Fruit fly (Drosophila melanogaster) whole organism, embryonic: ENCODE data around the gene dgt6.
A peak's percentile ranks its signal among the peaks of the same experiment; 100 is the strongest.

Source experiments
- BEAF-32 ChIP-seq: fragments of 200-800 bp; sonication (Bioruptor generic); optimal IDR thresholded peaks from 3 replicates; lab custom pipeline; 2017; ENCODE audit warnings: missing biosample characterization, missing genetic modification characterization, mild to moderate bottlenecking, moderate library complexity, missing genetic modification reagents
- C15 ChIP-seq: fragments of 200-800 bp; sonication (Bioruptor generic); IDR thresholded peaks from 3 replicates; pipeline ENCODE4 v1.3.6; 2022; ENCODE audit warnings: missing biosample characterization, missing genetic modification characterization
- CG11696 ChIP-seq: fragments of 200-800 bp; sonication (Bioruptor generic); IDR thresholded peaks from 2 replicates; pipeline ENCODE4 v1.3.6; 2022; ENCODE audit warnings: missing biosample characterization, missing genetic modification characterization
- CG12391 ChIP-seq: fragments of 200-800 bp; sonication (Bioruptor generic); optimal IDR thresholded peaks from 3 replicates; lab custom pipeline; 2018; ENCODE audit warnings: missing biosample characterization, mild to moderate bottlenecking, missing genetic modification characterization, moderate library complexity
- CG12744 ChIP-seq: fragments of 200-800 bp; sonication (Bioruptor generic); optimal IDR thresholded peaks from 2 replicates; lab custom pipeline; 2016; ENCODE audit warnings: missing biosample characterization, missing genetic modification characterization
- CG15011 ChIP-seq: fragments of 200-800 bp; sonication (Bioruptor generic); optimal IDR thresholded peaks from 3 replicates; lab custom pipeline; 2018; ENCODE audit warnings: missing biosample characterization, mild to moderate bottlenecking, missing genetic modification characterization
- CG17328 ChIP-seq: fragments of 200-800 bp; sonication (Bioruptor generic); IDR thresholded peaks from 2 replicates; pipeline ENCODE4 v1.3.6; 2022; ENCODE audit warnings: missing biosample characterization, missing genetic modification characterization
- CG32767 ChIP-seq: fragments of 200-800 bp; sonication (Bioruptor generic); IDR thresholded peaks from 2 replicates; pipeline ENCODE4 v1.3.6; 2022; ENCODE audit warnings: missing biosample characterization, missing genetic modification characterization
- CG32772 ChIP-seq: fragments of 200-800 bp; sonication (Bioruptor generic); IDR thresholded peaks from 2 replicates; pipeline ENCODE4 v1.3.6; 2022; ENCODE audit warnings: missing biosample characterization, missing genetic modification characterization
- CG33213 ChIP-seq: fragments of 200-800 bp; sonication (Bioruptor generic); optimal IDR thresholded peaks from 3 replicates; lab custom pipeline; 2016; ENCODE audit warnings: missing biosample characterization, missing genetic modification characterization
- CG3407 ChIP-seq: fragments of 200-800 bp; sonication (Bioruptor generic); optimal IDR thresholded peaks from 2 replicates; lab custom pipeline; 2018; ENCODE audit warnings: missing biosample characterization, mild to moderate bottlenecking, missing genetic modification characterization
- CG3838 ChIP-seq: fragments of 200-800 bp; sonication (Bioruptor generic); optimal IDR thresholded peaks from 3 replicates; lab custom pipeline; 2016; ENCODE audit warnings: missing biosample characterization, missing genetic modification characterization
- CG4404 ChIP-seq: fragments of 200-800 bp; sonication (Bioruptor generic); IDR thresholded peaks from 2 replicates; pipeline ENCODE4 v1.3.6; 2022; ENCODE audit warnings: missing biosample characterization, missing genetic modification characterization
- CG4617 ChIP-seq: fragments of 200-800 bp; sonication (Bioruptor generic); optimal IDR thresholded peaks from 3 replicates; lab custom pipeline; 2016; ENCODE audit warnings: missing biosample characterization, missing genetic modification characterization, borderline replicate concordance
- CG6254 ChIP-seq: fragments of 200-800 bp; sonication (Bioruptor generic); optimal IDR thresholded peaks from 3 replicates; lab custom pipeline; 2017; ENCODE audit warnings: mild to moderate bottlenecking, missing biosample characterization, missing genetic modification reagents, missing genetic modification characterization
- CG7271 ChIP-seq: fragments of 200-800 bp; sonication (Bioruptor generic); optimal IDR thresholded peaks from 2 replicates; lab custom pipeline; 2018; ENCODE audit warnings: missing biosample characterization, mild to moderate bottlenecking, missing genetic modification characterization, moderate library complexity
- CG8944 ChIP-seq: fragments of 200-800 bp; sonication (Bioruptor generic); optimal IDR thresholded peaks from 3 replicates; lab custom pipeline; 2016; ENCODE audit warnings: missing biosample characterization, missing genetic modification characterization
- CTCF ChIP-seq: fragments of 200-800 bp; sonication (Bioruptor generic); optimal IDR thresholded peaks from 2 replicates; lab custom pipeline; 2017; ENCODE audit warnings: missing biosample characterization, mild to moderate bottlenecking, missing genetic modification characterization, moderate library complexity
- Chrac-16 ChIP-seq: fragments of 200-800 bp; sonication (Bioruptor generic); optimal IDR thresholded peaks from 3 replicates; lab custom pipeline; 2016; ENCODE audit warnings: missing biosample characterization, missing genetic modification characterization
- CkIIα-i1 ChIP-seq: fragments of 200-800 bp; sonication (Bioruptor generic); IDR thresholded peaks from 2 replicates; pipeline ENCODE4 v1.3.6; 2022; ENCODE audit warnings: missing biosample characterization, missing genetic modification characterization
- D ChIP-seq, 2 experiments: fragments of 200-800 bp in 1 of 2; fragments of >200 bp in 1 of 2; sonication (Bioruptor generic) in 1 of 2; optimal IDR thresholded peaks; 2 replicates in 1 of 2; 3 replicates in 1 of 2; lab custom pipeline; 2017; ENCODE audit warnings: mild to moderate bottlenecking in 1 of 2, missing biosample characterization in 1 of 2, missing genetic modification characterization in 1 of 2, missing genetic modification reagents in 1 of 2
- Fer1 ChIP-seq: fragments of 200-800 bp; sonication (Bioruptor generic); optimal IDR thresholded peaks from 2 replicates; lab custom pipeline; 2017; ENCODE audit warnings: missing biosample characterization, mild to moderate bottlenecking, missing genetic modification characterization
- Hr78 ChIP-seq, 2 experiments: fragments of 200-800 bp in 1 of 2; fragments of >200 bp in 1 of 2; sonication (Bioruptor generic) in 1 of 2; optimal IDR thresholded peaks; 2 replicates each; lab custom pipeline; 2017 to 2019; ENCODE audit warnings: missing biosample characterization in 2 of 2, missing genetic modification characterization in 2 of 2, mild to moderate bottlenecking in 1 of 2, moderate library complexity in 1 of 2
- Mrtf ChIP-seq: fragments of 200-800 bp; sonication (Bioruptor generic); IDR thresholded peaks from 3 replicates; pipeline ENCODE4 v1.3.6; 2022; ENCODE audit warnings: missing biosample characterization, missing genetic modification characterization
- Nf-YB ChIP-seq: fragments of 200-800 bp; sonication (Bioruptor generic); optimal IDR thresholded peaks from 3 replicates; lab custom pipeline; 2019; ENCODE audit warnings: missing biosample characterization, mild to moderate bottlenecking, missing genetic modification characterization, moderate library complexity
- Nf-YC ChIP-seq: fragments of 200-800 bp; optimal IDR thresholded peaks from 3 replicates; lab custom pipeline; 2019; ENCODE audit warnings: missing biosample characterization, mild to moderate bottlenecking, missing genetic modification characterization, moderate library complexity
- NfI ChIP-seq: fragments of 200-800 bp; sonication (Bioruptor generic); optimal IDR thresholded peaks from 3 replicates; lab custom pipeline; 2018; ENCODE audit warnings: missing biosample characterization, mild to moderate bottlenecking, missing genetic modification characterization, moderate library complexity
- Opbp ChIP-seq: fragments of 200-800 bp; sonication (Bioruptor generic); IDR thresholded peaks from 3 replicates; pipeline ENCODE4 v1.3.6; 2022; ENCODE audit warnings: missing biosample characterization, missing genetic modification characterization; ENCODE audit not compliant: partially characterized antibody
- Rfx ChIP-seq: fragments of 200-800 bp; sonication (Bioruptor generic); IDR thresholded peaks from 2 replicates; pipeline ENCODE4 v1.3.6; 2022; ENCODE audit warnings: missing biosample characterization, missing genetic modification characterization
- Rx ChIP-seq: fragments of 200-800 bp; sonication (Bioruptor generic); IDR thresholded peaks from 2 replicates; pipeline ENCODE4 v1.3.6; 2022; ENCODE audit warnings: missing biosample characterization, missing genetic modification characterization
- Trl ChIP-seq, 3 experiments: fragments of >200 bp in 2 of 3; fragments of 200-800 bp in 1 of 3; sonication (Bioruptor generic) in 1 of 3; optimal IDR thresholded peaks; 2 replicates in 1 of 3; 3 replicates in 2 of 3; lab custom pipeline; 2016 to 2017; ENCODE audit warnings: missing biosample characterization in 1 of 3, missing genetic modification characterization in 1 of 3
- YL-1 ChIP-seq: fragments of 200-800 bp; sonication (Bioruptor generic); optimal IDR thresholded peaks from 3 replicates; lab custom pipeline; 2017; ENCODE audit warnings: missing biosample characterization, mild to moderate bottlenecking, missing genetic modification characterization
- abd-A ChIP-seq: fragments of 200-800 bp; sonication (Bioruptor generic); optimal IDR thresholded peaks from 3 replicates; lab custom pipeline; 2019; ENCODE audit warnings: missing biosample characterization, mild to moderate bottlenecking, missing genetic modification characterization, moderate library complexity
- aop ChIP-seq: fragments of 200-800 bp; sonication (Bioruptor generic); IDR thresholded peaks from 2 replicates; pipeline ENCODE4 v1.3.6; 2022; ENCODE audit warnings: missing biosample characterization, missing genetic modification characterization
- ash1 ChIP-seq: fragments of 200-800 bp; sonication (Bioruptor generic); optimal IDR thresholded peaks from 2 replicates; lab custom pipeline; 2018; ENCODE audit warnings: missing biosample characterization, mild to moderate bottlenecking, missing genetic modification characterization
- cas ChIP-seq: fragments of 200-800 bp; sonication (Bioruptor generic); IDR thresholded peaks from 2 replicates; pipeline ENCODE4 v1.3.6; 2022; ENCODE audit warnings: missing biosample characterization, missing genetic modification characterization
- gcm2 ChIP-seq: fragments of 200-800 bp; sonication (Bioruptor generic); optimal IDR thresholded peaks from 2 replicates; lab custom pipeline; 2016; ENCODE audit warnings: missing biosample characterization, missing genetic modification characterization
- jigr1 ChIP-seq: fragments of 200-800 bp; sonication (Bioruptor generic); IDR thresholded peaks from 3 replicates; pipeline ENCODE4 v1.3.6; 2022; ENCODE audit warnings: missing biosample characterization, missing genetic modification characterization
- lilli ChIP-seq: fragments of 200-800 bp; sonication (Bioruptor generic); optimal IDR thresholded peaks from 3 replicates; lab custom pipeline; 2016; ENCODE audit warnings: missing biosample characterization, missing genetic modification characterization
- nom ChIP-seq: fragments of 200-800 bp; sonication (Bioruptor generic); optimal IDR thresholded peaks from 2 replicates; lab custom pipeline; 2017; ENCODE audit warnings: missing biosample characterization, missing genetic modification characterization, mild to moderate bottlenecking, moderate library complexity, missing genetic modification reagents
- pan ChIP-seq, 4 experiments: fragments of >200 bp in 3 of 4; fragments of 200-800 bp in 1 of 4; sonication (Bioruptor generic) in 1 of 4; optimal IDR thresholded peaks in 3 of 4; IDR thresholded peaks in 1 of 4; 2 replicates each; pipeline versions ENCODE4 v1.3.6 to Lab custom; 2017 to 2022; ENCODE audit warnings: missing biosample characterization in 2 of 4, missing genetic modification characterization in 2 of 4, mixed read lengths in 1 of 4
- run ChIP-seq: fragments of 200-800 bp; sonication (Bioruptor generic); optimal IDR thresholded peaks from 3 replicates; lab custom pipeline; 2018; ENCODE audit warnings: missing biosample characterization, mild to moderate bottlenecking, missing genetic modification characterization
- slou ChIP-seq: fragments of 200-800 bp; sonication (Bioruptor generic); optimal IDR thresholded peaks from 3 replicates; lab custom pipeline; 2016; ENCODE audit warnings: missing biosample characterization, missing genetic modification characterization
- sob ChIP-seq: fragments of 200-800 bp; sonication (Bioruptor generic); IDR thresholded peaks from 2 replicates; pipeline ENCODE4 v1.3.6; 2022; ENCODE audit warnings: missing biosample characterization, missing genetic modification characterization
- sug ChIP-seq: fragments of 200-800 bp; optimal IDR thresholded peaks from 2 replicates; lab custom pipeline; 2019; ENCODE audit warnings: missing biosample characterization, mild to moderate bottlenecking, missing genetic modification characterization, moderate library complexity
- toy ChIP-seq: fragments of 200-800 bp; sonication (Bioruptor generic); IDR thresholded peaks from 2 replicates; pipeline ENCODE4 v1.3.6; 2022; ENCODE audit warnings: missing biosample characterization, missing genetic modification characterization
- trem ChIP-seq: fragments of 200-800 bp; optimal IDR thresholded peaks from 3 replicates; lab custom pipeline; 2019; ENCODE audit warnings: missing biosample characterization, mild to moderate bottlenecking, missing genetic modification characterization, moderate library complexity
- vnd ChIP-seq: fragments of 200-800 bp; sonication (Bioruptor generic); IDR thresholded peaks from 3 replicates; pipeline ENCODE4 v1.3.6; 2022; ENCODE audit warnings: missing biosample characterization, missing genetic modification characterization; ENCODE audit not compliant: partially characterized antibody
- wek ChIP-seq: fragments of 200-800 bp; sonication (Bioruptor generic); optimal IDR thresholded peaks from 3 replicates; lab custom pipeline; 2018; ENCODE audit warnings: missing biosample characterization, mild to moderate bottlenecking, missing genetic modification characterization, moderate library complexity

The dgt6 gene

dm6 chr3R:29151621-29152092 lies 20.9 kb upstream of the dgt6 start, which contains the start of gene eIF2D (continued):
- peak; percentile 41 for TF ChIP-seq NfI
- no peak for TF ChIP-seq CG3407 (GFP tag; lab: Kevin White, UChicago)
- TF ChIP-seq Rfx (GFP tag; lab: Robert Waterston, UW): peak; percentile 76
- TF ChIP-seq jigr1 (GFP tag; lab: Robert Waterston, UW): no peak
- TF ChIP-seq sug (tag; lab: Kevin White, UChicago): peak; percentile 51
- TF ChIP-seq CG15011 (GFP tag; lab: Kevin White, UChicago): no peak
- no peak for TF ChIP-seq Opbp
- no peak for TF ChIP-seq CG8944 (GFP tag; lab: Kevin White, UChicago)
- TF ChIP-seq run (tag; lab: Kevin White, UChicago): no peak
- no peak for TF ChIP-seq abd-A (tag; lab: Kevin White, UChicago)
- TF ChIP-seq ash1 (GFP tag; lab: Kevin White, UChicago): no peak
- no peak for TF ChIP-seq CG33213 (GFP tag; lab: Kevin White, UChicago)
- peak; percentile 47 for TF ChIP-seq CG11696 (GFP tag; lab: Robert Waterston, UW)
- no peak for TF ChIP-seq CTCF (GFP tag; lab: Kevin White, UChicago)
- no peak for TF ChIP-seq C15 (GFP tag; lab: Robert Waterston, UW)
- TF ChIP-seq CG6254 (GFP tag; lab: Kevin White, UChicago): peak; percentile 43
- no peak for TF ChIP-seq Trl (optimal IDR thresholded peaks at IDR 0.05; lab: Kevin White, UChicago)
- TF ChIP-seq Trl (GFP tag; optimal IDR thresholded peaks at IDR 0.05; lab: Kevin White, UChicago): peak; percentile 66
- TF ChIP-seq CG32772 (GFP tag; lab: Robert Waterston, UW): no peak
- peak; percentile 54; the same call in 1 of the 2 replicates for TF ChIP-seq CG17328 (GFP tag; lab: Robert Waterston, UW)
- no peak for TF ChIP-seq vnd (GFP tag; lab: Robert Waterston, UW)
- peak; percentile 50 for TF ChIP-seq Chrac-16 (GFP tag; lab: Kevin White, UChicago)
- TF ChIP-seq CG12744: peak; percentile 47
- peak; percentile 50 for TF ChIP-seq trem
- TF ChIP-seq CG7271 (tag; lab: Kevin White, UChicago): peak; percentile 24
- peak; percentile 71 for TF ChIP-seq cas (GFP tag; lab: Robert Waterston, UW)
- TF ChIP-seq Rx (GFP tag; lab: Robert Waterston, UW): 0 out of 2 replicates have a peak, but pooled peaks have one; percentile 48
- peak; percentile 55 for TF ChIP-seq lilli (GFP tag; lab: Kevin White, UChicago)
- TF ChIP-seq sob (GFP tag; lab: Robert Waterston, UW): peak; percentile 51; the same call in 1 of the 2 replicates
- no peak for TF ChIP-seq CkIIα-i1 (GFP tag; lab: Robert Waterston, UW)
- TF ChIP-seq pan (optimal IDR thresholded peaks at IDR 0.05; lab: Kevin White, UChicago): no peak
- TF ChIP-seq pan (GFP tag; optimal IDR thresholded peaks at IDR 0.05 in 1 of 2, IDR thresholded peaks at IDR 0.05 in 1 of 2): peak in 1 of 2 experiments; percentile 72
- no peak for TF ChIP-seq CG3838 (GFP tag; lab: Kevin White, UChicago)
- TF ChIP-seq aop (GFP tag; lab: Robert Waterston, UW): no peak
- peak; percentile 68 for TF ChIP-seq Fer1 (GFP tag; lab: Kevin White, UChicago)
- peak; percentile 50 for TF ChIP-seq Nf-YC (tag; lab: Kevin White, UChicago)
- no peak for TF ChIP-seq toy (GFP tag; lab: Robert Waterston, UW)
- peak; percentile 83 for TF ChIP-seq wek (GFP tag; lab: Kevin White, UChicago)
- peak; percentile 20 for TF ChIP-seq nom (GFP tag; lab: Kevin White, UChicago)
- peak; percentile 19 for TF ChIP-seq Nf-YB
- TF ChIP-seq Mrtf (GFP tag; lab: Robert Waterston, UW): peak; percentile 61; the same call in 1 of the 3 replicates
- peak; percentile 17; the same call in 1 of the 2 replicates for TF ChIP-seq CG32767 (GFP tag; lab: Robert Waterston, UW)
- TF ChIP-seq Hr78 (GFP tag; optimal IDR thresholded peaks at IDR 0.05; lab: Kevin White, UChicago): no peak
- 0 out of 2 replicates have a peak, but pooled peaks have one; percentile 23 for TF ChIP-seq CG4404 (GFP tag; lab: Robert Waterston, UW)
- TF ChIP-seq D (optimal IDR thresholded peaks at IDR 0.05; lab: Kevin White, UChicago): no peak
- peak; percentile 46 for TF ChIP-seq D (GFP tag; optimal IDR thresholded peaks at IDR 0.05; lab: Kevin White, UChicago)
- peak; percentile 47 for TF ChIP-seq CG4617 (GFP tag; lab: Kevin White, UChicago)
- TF ChIP-seq BEAF-32 (GFP tag; lab: Kevin White, UChicago): peak; percentile 34
- peak; percentile 71 for TF ChIP-seq CG12391 (tag; lab: Kevin White, UChicago)
- TF ChIP-seq gcm2 (GFP tag; lab: Kevin White, UChicago): no peak
- TF ChIP-seq slou (GFP tag; lab: Kevin White, UChicago): no peak
- TF ChIP-seq YL-1 (GFP tag; lab: Kevin White, UChicago): no peak
